Fruit fly (Drosophila melanogaster) whole organism, embryonic: Measurements from ENCODE around the gene eIF2Bepsilon.
A peak's percentile ranks its signal among the peaks of the same experiment; 100 is the strongest.

ENCODE experiments used
- Antp ChIP-seq: fragments of 200-800 bp; sonication (Bioruptor generic); optimal IDR thresholded peaks from 3 replicates; lab custom pipeline; 2016; ENCODE audit warnings: missing biosample characterization, missing genetic modification characterization
- BtbVII ChIP-seq: fragments of 200-800 bp; sonication (Bioruptor generic); optimal IDR thresholded peaks from 3 replicates; lab custom pipeline; 2017; ENCODE audit warnings: missing biosample characterization, mild to moderate bottlenecking, missing genetic modification characterization
- CG10462 ChIP-seq: fragments of 200-800 bp; sonication (Bioruptor generic); optimal IDR thresholded peaks from 2 replicates; lab custom pipeline; 2016; ENCODE audit warnings: missing biosample characterization, missing genetic modification characterization
- CG11456 ChIP-seq: fragments of 200-800 bp; sonication (Bioruptor generic); IDR thresholded peaks from 3 replicates; pipeline ENCODE4 v1.3.6; 2022; ENCODE audit warnings: missing biosample characterization, missing genetic modification characterization
- CG12659 ChIP-seq: fragments of 200-800 bp; sonication (Bioruptor generic); optimal IDR thresholded peaks from 3 replicates; lab custom pipeline; 2017; ENCODE audit warnings: mild to moderate bottlenecking, missing biosample characterization, missing genetic modification reagents, missing genetic modification characterization
- CG13424 ChIP-seq: fragments of 200-800 bp; sonication (Bioruptor generic); optimal IDR thresholded peaks from 2 replicates; lab custom pipeline; 2019; ENCODE audit warnings: missing biosample characterization, mild to moderate bottlenecking, missing genetic modification characterization, moderate library complexity
- CG17612 ChIP-seq: fragments of 200-800 bp; sonication (Bioruptor generic); IDR thresholded peaks from 2 replicates; pipeline ENCODE4 v1.3.6; 2022; ENCODE audit warnings: missing biosample characterization, missing genetic modification characterization
- CG18599 ChIP-seq: fragments of 200-800 bp; sonication (Bioruptor generic); optimal IDR thresholded peaks from 3 replicates; lab custom pipeline; 2017; ENCODE audit warnings: missing biosample characterization, missing genetic modification characterization, mild to moderate bottlenecking, moderate library complexity, missing genetic modification reagents
- CG2129 ChIP-seq: fragments of 200-800 bp; sonication (Bioruptor generic); IDR thresholded peaks from 2 replicates; pipeline ENCODE4 v1.3.6; 2022; ENCODE audit warnings: missing biosample characterization, missing genetic modification characterization; ENCODE audit not compliant: partially characterized antibody
- CG2678 ChIP-seq: fragments of 200-800 bp; sonication (Bioruptor generic); optimal IDR thresholded peaks from 3 replicates; lab custom pipeline; 2019; ENCODE audit warnings: missing biosample characterization, mild to moderate bottlenecking, missing genetic modification characterization, moderate library complexity
- CG2875 ChIP-seq: fragments of 200-800 bp; sonication (Bioruptor generic); optimal IDR thresholded peaks from 2 replicates; lab custom pipeline; 2017; ENCODE audit warnings: missing biosample characterization, mild to moderate bottlenecking, missing genetic modification characterization, missing genetic modification reagents
- CG30020 ChIP-seq: fragments of 200-800 bp; optimal IDR thresholded peaks from 2 replicates; lab custom pipeline; 2019; ENCODE audit warnings: missing biosample characterization, mild to moderate bottlenecking, missing genetic modification characterization, moderate library complexity
- CG32767 ChIP-seq: fragments of 200-800 bp; sonication (Bioruptor generic); IDR thresholded peaks from 2 replicates; pipeline ENCODE4 v1.3.6; 2022; ENCODE audit warnings: missing biosample characterization, missing genetic modification characterization
- CG43689 ChIP-seq: fragments of 200-800 bp; sonication (Bioruptor generic); IDR thresholded peaks from 2 replicates; pipeline ENCODE4 v1.3.6; 2022; ENCODE audit warnings: missing biosample characterization, missing genetic modification characterization
- CG4730 ChIP-seq: fragments of 200-800 bp; sonication (Bioruptor generic); IDR thresholded peaks from 2 replicates; pipeline ENCODE4 v1.3.6; 2022; ENCODE audit warnings: missing biosample characterization, missing genetic modification characterization
- CG4854 ChIP-seq: fragments of 200-800 bp; sonication (Bioruptor generic); optimal IDR thresholded peaks from 2 replicates; lab custom pipeline; 2016; ENCODE audit warnings: missing biosample characterization, missing genetic modification characterization, inconsistent platforms
- CG6683 ChIP-seq: fragments of 200-800 bp; sonication (Bioruptor generic); optimal IDR thresholded peaks from 2 replicates; lab custom pipeline; 2017; ENCODE audit warnings: missing biosample characterization, mild to moderate bottlenecking, missing genetic modification characterization, missing genetic modification reagents
- CG9797 ChIP-seq: fragments of 200-800 bp; sonication (Bioruptor generic); optimal IDR thresholded peaks from 3 replicates; lab custom pipeline; 2018; ENCODE audit warnings: missing biosample characterization, mild to moderate bottlenecking, missing genetic modification characterization
- Chrac-16 ChIP-seq: fragments of 200-800 bp; sonication (Bioruptor generic); optimal IDR thresholded peaks from 3 replicates; lab custom pipeline; 2016; ENCODE audit warnings: missing biosample characterization, missing genetic modification characterization
- CoRest ChIP-seq: fragments of 200-800 bp; sonication (Bioruptor generic); optimal IDR thresholded peaks from 3 replicates; lab custom pipeline; 2018; ENCODE audit warnings: missing biosample characterization, mild to moderate bottlenecking, missing genetic modification characterization, moderate library complexity
- H2.0 ChIP-seq: fragments of 200-800 bp; sonication (Bioruptor generic); IDR thresholded peaks from 2 replicates; pipeline ENCODE4 v1.3.6; 2022; ENCODE audit warnings: missing biosample characterization, missing genetic modification characterization
- Hr51 ChIP-seq, 2 experiments: fragments of 200-800 bp; sonication (Bioruptor generic); optimal IDR thresholded peaks; 2 replicates in 1 of 2; 3 replicates in 1 of 2; lab custom pipeline; 2016 to 2018; ENCODE audit warnings: missing biosample characterization in 2 of 2, missing genetic modification characterization in 2 of 2, mild to moderate bottlenecking in 1 of 2, moderate library complexity in 1 of 2
- MBD-R2 ChIP-seq: fragments of 200-800 bp; sonication (Bioruptor generic); IDR thresholded peaks from 2 replicates; pipeline ENCODE4 v1.3.6; 2022; ENCODE audit warnings: missing biosample characterization, missing genetic modification characterization
- Meics ChIP-seq: fragments of 200-800 bp; sonication (Bioruptor generic); optimal IDR thresholded peaks from 2 replicates; lab custom pipeline; 2017; ENCODE audit warnings: missing biosample characterization, mild to moderate bottlenecking, missing genetic modification characterization
- Poxn ChIP-seq: fragments of 200-800 bp; sonication (Bioruptor generic); IDR thresholded peaks from 2 replicates; pipeline ENCODE4 v1.3.6; 2022; ENCODE audit warnings: missing biosample characterization, missing genetic modification characterization
- Ravus ChIP-seq: fragments of 200-800 bp; sonication (Bioruptor generic); IDR thresholded peaks from 2 replicates; pipeline ENCODE4 v1.3.6; 2022; ENCODE audit warnings: missing biosample characterization, missing genetic modification characterization
- Scr ChIP-seq: fragments of 200-800 bp; sonication (Bioruptor generic); IDR thresholded peaks from 2 replicates; pipeline ENCODE4 v1.3.6; 2022; ENCODE audit warnings: missing biosample characterization, missing genetic modification characterization; ENCODE audit not compliant: partially characterized antibody
- Six4 ChIP-seq: fragments of 200-800 bp; sonication (Bioruptor generic); optimal IDR thresholded peaks from 2 replicates; lab custom pipeline; 2016; ENCODE audit warnings: missing biosample characterization, missing genetic modification characterization
- br ChIP-seq: fragments of >200 bp; optimal IDR thresholded peaks from 2 replicates; lab custom pipeline; 2017
- chif ChIP-seq, 2 experiments: fragments of 200-800 bp; sonication (Bioruptor generic); optimal IDR thresholded peaks; 3 replicates each; lab custom pipeline; 2016; ENCODE audit warnings: missing biosample characterization in 2 of 2, missing genetic modification characterization in 2 of 2
- cwo ChIP-seq: fragments of 200-800 bp; sonication (Bioruptor generic); optimal IDR thresholded peaks from 3 replicates; lab custom pipeline; 2017; ENCODE audit warnings: missing biosample characterization, missing genetic modification characterization, mild to moderate bottlenecking, moderate library complexity, missing genetic modification reagents
- dati ChIP-seq: fragments of 200-800 bp; sonication (Bioruptor generic); IDR thresholded peaks from 2 replicates; pipeline ENCODE4 v1.3.6; 2022; ENCODE audit warnings: missing biosample characterization, missing genetic modification characterization
- disco-r ChIP-seq: fragments of 200-800 bp; sonication (Bioruptor generic); optimal IDR thresholded peaks from 2 replicates; lab custom pipeline; 2016; ENCODE audit warnings: missing biosample characterization, missing genetic modification characterization
- dpn ChIP-seq, 2 experiments: fragments of 200-800 bp; sonication (Bioruptor generic); optimal IDR thresholded peaks; 3 replicates each; lab custom pipeline; 2016; ENCODE audit warnings: missing biosample characterization in 2 of 2, missing genetic modification characterization in 2 of 2
- dysf ChIP-seq: fragments of 200-800 bp; sonication (Bioruptor generic); IDR thresholded peaks from 3 replicates; pipeline ENCODE4 v1.3.6; 2022; ENCODE audit warnings: missing biosample characterization, missing genetic modification characterization
- gcm ChIP-seq: fragments of 200-800 bp; sonication (Bioruptor generic); optimal IDR thresholded peaks from 2 replicates; lab custom pipeline; 2019; ENCODE audit warnings: missing biosample characterization, mild to moderate bottlenecking, missing genetic modification characterization, moderate library complexity
- gsb ChIP-seq: fragments of 200-800 bp; sonication (Bioruptor generic); IDR thresholded peaks from 2 replicates; pipeline ENCODE4 v1.3.6; 2022; ENCODE audit warnings: missing biosample characterization, missing genetic modification characterization
- gt ChIP-seq: fragments of 200-800 bp; sonication (Bioruptor generic); IDR thresholded peaks from 2 replicates; pipeline ENCODE4 v1.3.6; 2022; ENCODE audit warnings: missing biosample characterization, missing genetic modification characterization
- kni ChIP-seq: fragments of 200-800 bp; sonication (Bioruptor generic); optimal IDR thresholded peaks from 3 replicates; lab custom pipeline; 2017; ENCODE audit warnings: mild to moderate bottlenecking, missing biosample characterization, missing genetic modification reagents, missing genetic modification characterization
- lab ChIP-seq: fragments of 200-800 bp; sonication (Bioruptor generic); optimal IDR thresholded peaks from 3 replicates; lab custom pipeline; 2017; ENCODE audit warnings: missing biosample characterization, missing genetic modification characterization, mild to moderate bottlenecking, moderate library complexity, missing genetic modification reagents
- mam ChIP-seq: fragments of 200-800 bp; sonication (Bioruptor generic); optimal IDR thresholded peaks from 3 replicates; lab custom pipeline; 2016; ENCODE audit warnings: missing biosample characterization, missing genetic modification characterization
- nau ChIP-seq: fragments of 200-800 bp; sonication (Bioruptor generic); optimal IDR thresholded peaks from 3 replicates; lab custom pipeline; 2017; ENCODE audit warnings: missing biosample characterization, mild to moderate bottlenecking, missing genetic modification characterization, missing genetic modification reagents
- nom ChIP-seq: fragments of 200-800 bp; sonication (Bioruptor generic); optimal IDR thresholded peaks from 2 replicates; lab custom pipeline; 2017; ENCODE audit warnings: missing biosample characterization, missing genetic modification characterization, mild to moderate bottlenecking, moderate library complexity, missing genetic modification reagents
- p53 ChIP-seq: fragments of 200-800 bp; sonication (Bioruptor generic); optimal IDR thresholded peaks from 2 replicates; lab custom pipeline; 2016; ENCODE audit warnings: missing biosample characterization, missing genetic modification characterization
- slou ChIP-seq: fragments of 200-800 bp; sonication (Bioruptor generic); optimal IDR thresholded peaks from 3 replicates; lab custom pipeline; 2016; ENCODE audit warnings: missing biosample characterization, missing genetic modification characterization
- sna ChIP-seq: fragments of 200-800 bp; sonication (Bioruptor generic); IDR thresholded peaks from 2 replicates; pipeline ENCODE4 v1.3.6; 2022; ENCODE audit warnings: missing biosample characterization, missing genetic modification characterization; ENCODE audit not compliant: partially characterized antibody
- stc ChIP-seq: fragments of 200-800 bp; sonication (Bioruptor generic); IDR thresholded peaks from 2 replicates; pipeline ENCODE4 v1.3.6; 2022; ENCODE audit warnings: missing biosample characterization, missing genetic modification characterization
- stwl ChIP-seq: fragments of 200-800 bp; sonication (Bioruptor generic); optimal IDR thresholded peaks from 3 replicates; lab custom pipeline; 2018; ENCODE audit warnings: missing biosample characterization, mild to moderate bottlenecking, missing genetic modification characterization, moderate library complexity
- wdn ChIP-seq: fragments of 200-800 bp; sonication (Bioruptor generic); IDR thresholded peaks from 2 replicates; pipeline ENCODE4 v1.3.6; 2022; ENCODE audit warnings: missing biosample characterization, missing genetic modification characterization
- zf30C ChIP-seq: fragments of 200-800 bp; sonication (Bioruptor generic); optimal IDR thresholded peaks from 3 replicates; lab custom pipeline; 2018; ENCODE audit warnings: missing biosample characterization, mild to moderate bottlenecking, missing genetic modification characterization

eIF2Bepsilon gene

DNA sequence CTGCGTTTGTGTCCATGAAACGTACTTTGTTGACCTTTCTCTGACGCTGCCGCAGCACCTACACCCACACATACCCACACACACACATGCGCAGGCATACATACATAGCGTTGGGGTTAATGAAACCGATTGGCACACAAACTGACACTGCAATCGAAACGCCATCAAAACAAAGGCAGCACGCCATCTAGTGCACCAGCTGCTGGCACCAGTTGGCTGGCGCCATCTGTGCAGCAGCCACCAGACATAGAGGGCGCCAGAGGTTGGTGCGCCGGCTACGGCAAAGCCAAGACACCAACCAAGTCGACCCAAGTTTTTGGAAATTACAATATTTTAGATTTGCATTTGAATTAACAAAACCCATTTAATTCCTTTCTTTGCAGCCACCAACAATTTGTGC, 30.2 kb upstream of the eIF2Bepsilon start (continued):
- TF ChIP-seq lab (GFP tag; lab: Kevin White, UChicago) = peak; percentile 29
- TF ChIP-seq CG13424 (tag; lab: Kevin White, UChicago) = peak; percentile 38
- no peak for TF ChIP-seq stc (GFP tag; lab: Robert Waterston, UW)
- no peak; the same call in 1 of the 2 replicates for TF ChIP-seq CG17612 (GFP tag; lab: Robert Waterston, UW)
- TF ChIP-seq br (lab: Kevin White, UChicago) = no peak
- TF ChIP-seq H2.0 (GFP tag; lab: Robert Waterston, UW) = peak; percentile 60
- no peak for TF ChIP-seq gcm (GFP tag; lab: Kevin White, UChicago)
- no peak for TF ChIP-seq disco-r (GFP tag; lab: Kevin White, UChicago)
- no peak for TF ChIP-seq CG10462 (GFP tag; lab: Kevin White, UChicago)
- TF ChIP-seq gt (GFP tag; lab: Robert Waterston, UW) = peak; percentile 39; the same call in 1 of the 2 replicates
- TF ChIP-seq dati (GFP tag; lab: Robert Waterston, UW) = 0 out of 2 replicates have a peak, but pooled peaks have one; percentile 11
- TF ChIP-seq CG18599 = peak; percentile 24
- peak; percentile 83 to 84 for TF ChIP-seq dpn (GFP tag; optimal IDR thresholded peaks at IDR 0.05; lab: Kevin White, UChicago)
- no peak for TF ChIP-seq Poxn (GFP tag; lab: Robert Waterston, UW)
- TF ChIP-seq CoRest = peak; percentile 57
- peak; percentile 50 for TF ChIP-seq CG4854 (GFP tag; lab: Kevin White, UChicago)
- TF ChIP-seq zf30C (GFP tag; lab: Kevin White, UChicago) = no peak
- TF ChIP-seq MBD-R2 (GFP tag; lab: Robert Waterston, UW) = 0 out of 2 replicates have a peak, but pooled peaks have one; percentile 28
- peak; percentile 81 for TF ChIP-seq Chrac-16 (GFP tag; lab: Kevin White, UChicago)
- TF ChIP-seq mam = peak; percentile 84
- TF ChIP-seq Ravus (GFP tag; lab: Robert Waterston, UW) = no peak
- TF ChIP-seq Antp (GFP tag; lab: Kevin White, UChicago) = peak; percentile 87
- peak; percentile 67 to 81 for TF ChIP-seq chif (GFP tag; optimal IDR thresholded peaks at IDR 0.05; lab: Kevin White, UChicago)
- peak; percentile 48 for TF ChIP-seq stwl (tag; lab: Kevin White, UChicago)
- peak; percentile 18; the same call in 1 of the 2 replicates for TF ChIP-seq Scr (GFP tag; lab: Robert Waterston, UW)
- no peak for TF ChIP-seq cwo (GFP tag; lab: Kevin White, UChicago)
- TF ChIP-seq Hr51 (GFP tag; optimal IDR thresholded peaks at IDR 0.05; lab: Kevin White, UChicago) = peak in 1 of 2 experiments; percentile 41
- TF ChIP-seq kni (GFP tag; lab: Kevin White, UChicago) = no peak
- peak; percentile 22 for TF ChIP-seq CG12659
- peak; percentile 19 for TF ChIP-seq CG6683 (GFP tag; lab: Kevin White, UChicago)
- TF ChIP-seq wdn (GFP tag; lab: Robert Waterston, UW) = no peak
- no peak for TF ChIP-seq BtbVII (GFP tag; lab: Kevin White, UChicago)
- peak; percentile 54 for TF ChIP-seq Meics (GFP tag; lab: Kevin White, UChicago)
- no peak for TF ChIP-seq nau (GFP tag; lab: Kevin White, UChicago)
- TF ChIP-seq CG11456 = peak; percentile 98
- peak; percentile 6 for TF ChIP-seq CG9797 (GFP tag; lab: Kevin White, UChicago)
- peak; percentile 78 for TF ChIP-seq dysf
- TF ChIP-seq p53 (GFP tag; lab: Kevin White, UChicago) = peak; percentile 87
- peak; percentile 49 for TF ChIP-seq slou (GFP tag; lab: Kevin White, UChicago)
- TF ChIP-seq CG2678 (tag; lab: Kevin White, UChicago) = peak; percentile 21
- TF ChIP-seq CG32767 (GFP tag; lab: Robert Waterston, UW) = no peak
- peak; percentile 30; the same call in 1 of the 2 replicates for TF ChIP-seq sna (GFP tag; lab: Robert Waterston, UW)
- no peak for TF ChIP-seq nom (GFP tag; lab: Kevin White, UChicago)
- TF ChIP-seq CG2129 = no peak
- TF ChIP-seq gsb (GFP tag; lab: Robert Waterston, UW) = peak; percentile 56
- no peak for TF ChIP-seq CG43689 (GFP tag; lab: Robert Waterston, UW)
- TF ChIP-seq CG4730 (GFP tag; lab: Robert Waterston, UW) = peak; percentile 57; the same call in 1 of the 2 replicates
- no peak for TF ChIP-seq Six4 (GFP tag; lab: Kevin White, UChicago)
- no peak for TF ChIP-seq CG2875 (GFP tag; lab: Kevin White, UChicago)
- TF ChIP-seq CG30020 (tag; lab: Kevin White, UChicago) = no peak
